Fruit fly (Drosophila melanogaster) whole organism, wandering third instar larva: Measurements from ENCODE around the gene CG6693.
A peak's percentile ranks its signal among the peaks of the same experiment; 100 is the strongest.

Experiments used
- Abd-B ChIP-seq: fragments of >200 bp; optimal IDR thresholded peaks from 2 replicates; lab custom pipeline; 2017; ENCODE audit warnings: missing biosample characterization, missing genetic modification characterization
- CG32264 ChIP-seq: fragments of 200-800 bp; sonication (Bioruptor generic); optimal IDR thresholded peaks from 2 replicates; lab custom pipeline; 2016; ENCODE audit warnings: missing biosample characterization, missing genetic modification characterization
- CG9705 ChIP-seq: fragments of 200-800 bp; sonication (Bioruptor generic); optimal IDR thresholded peaks from 2 replicates; lab custom pipeline; 2018; ENCODE audit warnings: missing biosample characterization, mild to moderate bottlenecking, missing genetic modification characterization
- HLH106 ChIP-seq: fragments of 200-800 bp; optimal IDR thresholded peaks from 3 replicates; lab custom pipeline; 2019; ENCODE audit warnings: missing biosample characterization, mild to moderate bottlenecking, missing genetic modification characterization, moderate library complexity
- Hnf4 ChIP-seq: fragments of 200-800 bp; sonication (Bioruptor generic); optimal IDR thresholded peaks from 2 replicates; lab custom pipeline; 2016; ENCODE audit warnings: missing biosample characterization, mild to moderate bottlenecking, missing genetic modification characterization
- Hr83 ChIP-seq: fragments of 200-300 bp; sonication (Bioruptor generic); optimal IDR thresholded peaks from 2 replicates; lab custom pipeline; 2016; ENCODE audit warnings: missing biosample characterization, mild to moderate bottlenecking, missing genetic modification characterization, moderate library complexity; ENCODE audit not compliant: poor library complexity, severe bottlenecking
- Jra ChIP-seq: sonication (Bioruptor generic); optimal IDR thresholded peaks from 2 replicates; lab custom pipeline; 2016; ENCODE audit warnings: missing biosample characterization, missing genetic modification characterization
- Mio ChIP-seq: sonication (Bioruptor generic); optimal IDR thresholded peaks from 2 replicates; lab custom pipeline; 2016; ENCODE audit warnings: missing biosample characterization, missing genetic modification characterization
- Myc ChIP-seq: fragments of >200 bp; optimal IDR thresholded peaks from 2 replicates; lab custom pipeline; 2017
- OdsH ChIP-seq: fragments of 200-800 bp; sonication (Bioruptor generic); optimal IDR thresholded peaks from 2 replicates; lab custom pipeline; 2016; ENCODE audit warnings: missing biosample characterization, mild to moderate bottlenecking, missing genetic modification characterization
- Rel ChIP-seq, 2 experiments: fragments of 200-800 bp; sonication (Bioruptor generic) in 1 of 2; optimal IDR thresholded peaks; 2 replicates in 1 of 2; 3 replicates in 1 of 2; lab custom pipeline; 2016 to 2019; ENCODE audit warnings: mild to moderate bottlenecking in 2 of 2, missing biosample characterization in 2 of 2, missing genetic modification characterization in 2 of 2, moderate library complexity in 1 of 2
- Sp1 ChIP-seq: fragments of 200-800 bp; sonication (Bioruptor generic); optimal IDR thresholded peaks from 3 replicates; lab custom pipeline; 2019; ENCODE audit warnings: missing biosample characterization, mild to moderate bottlenecking, missing genetic modification characterization, moderate library complexity
- br ChIP-seq: fragments of 200-800 bp; sonication (Bioruptor generic); optimal IDR thresholded peaks from 2 replicates; lab custom pipeline; 2016; ENCODE audit warnings: missing biosample characterization, missing genetic modification characterization
- dsf ChIP-seq: sonication (Bioruptor generic); optimal IDR thresholded peaks from 2 replicates; lab custom pipeline; 2016; ENCODE audit warnings: missing biosample characterization, missing genetic modification characterization, borderline replicate concordance
- ey ChIP-seq: fragments of 200-800 bp; sonication (Bioruptor generic); optimal IDR thresholded peaks from 2 replicates; lab custom pipeline; 2016; ENCODE audit warnings: missing biosample characterization, missing genetic modification characterization
- foxo ChIP-seq, 2 experiments: fragments of 200-800 bp; sonication (Bioruptor generic); optimal IDR thresholded peaks; 2 replicates in 1 of 2; 3 replicates in 1 of 2; lab custom pipeline; 2016 to 2017; ENCODE audit warnings: missing biosample characterization in 2 of 2, missing genetic modification characterization in 2 of 2
- fru ChIP-seq: fragments of 200-800 bp; sonication (Bioruptor generic); optimal IDR thresholded peaks from 3 replicates; lab custom pipeline; 2016; ENCODE audit warnings: missing biosample characterization, mild to moderate bottlenecking, missing genetic modification characterization
- h ChIP-seq: fragments of 200-800 bp; sonication (Bioruptor generic); optimal IDR thresholded peaks from 3 replicates; lab custom pipeline; 2016; ENCODE audit warnings: missing biosample characterization, mild to moderate bottlenecking, missing genetic modification characterization
- pan ChIP-seq: fragments of >200 bp; optimal IDR thresholded peaks from 2 replicates; lab custom pipeline; 2017
- psq ChIP-seq: fragments of 200-800 bp; sonication (Bioruptor generic); optimal IDR thresholded peaks from 3 replicates; lab custom pipeline; 2017; ENCODE audit warnings: missing biosample characterization, mild to moderate bottlenecking, missing genetic modification characterization, moderate library complexity
- rgr ChIP-seq: fragments of 200-800 bp; sonication (Bioruptor generic); optimal IDR thresholded peaks from 3 replicates; lab custom pipeline; 2016; ENCODE audit warnings: missing biosample characterization, mild to moderate bottlenecking, missing genetic modification characterization
- sv ChIP-seq: fragments of 200-800 bp; sonication (Bioruptor generic); optimal IDR thresholded peaks from 3 replicates; lab custom pipeline; 2016; ENCODE audit warnings: missing biosample characterization, missing genetic modification characterization
- tai ChIP-seq: sonication (Bioruptor generic); optimal IDR thresholded peaks from 2 replicates; lab custom pipeline; 2016; ENCODE audit warnings: missing biosample characterization, missing genetic modification characterization
- woc ChIP-seq: sonication (Bioruptor generic); optimal IDR thresholded peaks from 2 replicates; lab custom pipeline; 2016; ENCODE audit warnings: missing biosample characterization, mild to moderate bottlenecking, missing genetic modification characterization

Gene CG6693

DNA sequence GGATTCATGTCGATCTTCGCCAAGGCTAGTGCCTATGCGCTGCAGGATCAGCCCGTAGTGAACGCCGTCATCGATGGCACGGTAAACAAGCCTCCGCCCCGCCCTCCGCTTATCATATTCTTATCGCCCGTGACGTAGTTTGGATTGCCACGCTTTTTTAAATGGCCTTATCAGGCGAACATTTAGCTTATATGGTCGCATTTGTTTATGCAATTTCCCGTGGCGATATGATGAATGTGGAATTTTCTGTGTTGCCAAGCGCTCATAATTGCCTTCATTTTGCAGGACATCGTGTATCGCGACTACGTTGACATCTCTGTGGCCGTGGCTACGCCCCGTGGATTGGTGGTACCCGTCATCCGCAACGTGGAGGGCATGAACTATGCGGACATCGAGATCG is 24.4 kb upstream of the CG6693 start:
- TF ChIP-seq HLH106 (tag; lab: Kevin White, UChicago): no peak

DNA sequence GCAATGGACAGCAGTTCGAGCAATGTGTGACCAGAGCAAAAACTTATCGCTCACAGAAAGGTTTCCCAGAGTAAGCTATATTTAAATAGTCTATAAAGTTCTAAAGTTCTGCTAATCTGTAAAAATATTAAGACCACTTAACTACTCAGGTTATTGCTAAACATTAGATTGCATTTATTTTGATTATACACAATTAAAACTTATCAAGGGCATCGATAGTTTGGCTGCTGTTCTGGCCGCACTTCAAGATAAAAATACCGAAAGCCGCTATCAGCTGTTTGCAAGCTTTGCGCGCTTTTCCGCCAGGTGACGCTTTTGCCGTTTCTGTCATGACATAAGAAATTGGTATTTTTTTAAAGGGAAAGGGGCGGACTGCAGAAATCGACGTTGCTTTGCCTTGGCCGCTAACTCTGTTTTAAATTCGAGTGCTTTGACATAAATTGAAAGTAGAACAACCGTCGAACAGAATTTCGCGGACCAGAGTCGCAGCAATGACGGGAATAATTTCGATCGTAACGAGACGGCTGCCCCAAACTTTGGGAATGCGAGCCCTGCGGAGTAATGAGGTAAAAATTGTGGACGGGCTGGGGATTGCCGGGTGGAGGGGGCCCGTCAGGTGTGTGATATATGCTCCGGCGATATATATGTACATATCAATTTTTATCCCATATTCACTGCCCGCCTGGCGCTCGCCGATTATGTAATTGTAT is 22.7 kb upstream of the CG6693 start, which contains the start of the genes CG17734 and CG5214:
TSS of gene CG17734 (minus strand) at position 49 of the 710 bp plus-strand sequence.
TSS of gene CG5214 (plus strand) at position 352 of the 710 bp plus-strand sequence.
- no peak for TF ChIP-seq CG9705
- TF ChIP-seq br (GFP tag; lab: Kevin White, UChicago): no peak
- peak; percentile 24 for TF ChIP-seq dsf (GFP tag; lab: Kevin White, UChicago)
- TF ChIP-seq Jra (GFP tag; lab: Kevin White, UChicago): peak; percentile 40
- TF ChIP-seq h: peak; percentile 46
- peak; percentile 26 for TF ChIP-seq sv (GFP tag; lab: Kevin White, UChicago)
- TF ChIP-seq Sp1: peak; percentile 32
- TF ChIP-seq foxo (GFP tag; optimal IDR thresholded peaks at IDR 0.05; lab: Kevin White, UChicago): no peak
- peak; percentile 37 for TF ChIP-seq rgr (GFP tag; lab: Kevin White, UChicago)
- TF ChIP-seq ey (GFP tag; lab: Kevin White, UChicago): no peak
- TF ChIP-seq Myc: peak; percentile 73
- peak; percentile 28 for TF ChIP-seq CG32264 (GFP tag; lab: Kevin White, UChicago)
- TF ChIP-seq fru: peak; percentile 49
- no peak for TF ChIP-seq pan (lab: Kevin White, UChicago)
- TF ChIP-seq Hr83 (GFP tag; lab: Kevin White, UChicago): peak; percentile 65
- no peak for TF ChIP-seq tai (GFP tag; lab: Kevin White, UChicago)

DNA sequence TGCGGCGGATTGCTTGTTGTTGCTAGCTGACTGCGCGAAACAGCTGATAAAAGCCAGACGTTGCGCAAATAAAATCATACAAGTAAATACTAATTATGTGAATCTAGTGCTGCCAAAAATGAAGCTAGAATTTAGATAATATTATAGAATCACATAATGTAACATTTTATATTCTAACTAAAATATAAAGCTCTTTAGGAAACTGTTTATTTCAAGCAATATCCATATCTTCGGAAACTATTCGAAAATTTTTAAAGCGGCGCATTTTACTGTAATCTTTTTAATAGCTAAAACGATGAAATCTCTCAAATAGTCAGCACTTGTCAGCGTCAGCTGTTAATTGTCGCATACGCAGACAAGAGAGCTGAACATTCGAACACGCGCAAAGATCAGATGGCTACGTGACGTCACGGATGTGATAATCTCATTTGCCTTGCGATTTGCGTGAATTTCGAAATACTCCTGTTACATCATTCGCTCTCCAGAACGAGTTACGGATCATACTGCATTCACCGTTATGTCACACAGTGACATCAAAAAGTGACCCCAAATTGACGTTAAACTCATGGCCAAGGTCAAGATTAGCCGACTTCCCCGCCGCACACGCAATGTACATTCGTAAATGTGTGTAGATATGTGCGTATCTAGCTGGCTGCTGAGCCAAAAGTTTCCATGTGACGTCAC is 21.8 kb upstream of the CG6693 start:
- TF ChIP-seq Hnf4 (GFP tag; lab: Kevin White, UChicago) (no peak), foxo (GFP tag; optimal IDR thresholded peaks at IDR 0.05; lab: Kevin White, UChicago) (peak in 1 of 2 experiments; percentile 56), fru (no peak), rgr (GFP tag; lab: Kevin White, UChicago) (peak; percentile 22), OdsH (GFP tag; lab: Kevin White, UChicago) (peak; percentile 38), Myc (peak; percentile 83), HLH106 (tag; lab: Kevin White, UChicago) (peak; percentile 37), Mio (GFP tag; lab: Kevin White, UChicago) (no peak)

DNA sequence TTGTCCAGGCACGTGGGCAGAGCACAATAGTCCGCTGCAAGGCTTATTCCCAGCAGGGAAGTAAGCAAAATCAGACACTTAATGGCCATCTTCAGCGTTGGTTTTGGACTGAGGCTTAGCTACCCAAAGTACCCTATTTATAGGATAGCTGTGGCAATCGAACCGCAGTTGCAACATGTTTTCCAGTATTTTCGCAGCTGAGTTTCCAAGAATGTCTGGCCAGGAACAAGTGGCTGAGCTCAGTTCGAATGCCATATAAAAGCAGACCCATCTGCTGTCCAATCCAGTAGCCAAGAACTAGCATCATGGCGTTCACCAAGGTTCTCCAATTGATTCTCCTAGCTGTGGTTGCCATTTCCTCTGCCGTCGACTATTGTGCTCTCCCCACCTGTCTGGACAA is 19.5 kb upstream of the CG6693 start, which contains the start of the genes scpr-B and scpr-A:
TSS of gene scpr-B (minus strand) at position 101 of the 400 bp plus-strand sequence.
TSS of gene scpr-A (plus strand) at position 293 of the 400 bp plus-strand sequence.
- TF ChIP-seq Abd-B (GFP tag; lab: Kevin White, UChicago) (no peak), OdsH (GFP tag; lab: Kevin White, UChicago) (no peak), Rel (GFP tag; optimal IDR thresholded peaks at IDR 0.05; lab: Kevin White, UChicago) (no peak), Rel (tag; optimal IDR thresholded peaks at IDR 0.05; lab: Kevin White, UChicago) (no peak), CG9705 (no peak), dsf (GFP tag; lab: Kevin White, UChicago) (no peak), woc (GFP tag; lab: Kevin White, UChicago) (no peak), psq (GFP tag; lab: Kevin White, UChicago) (no peak), h (no peak), fru (no peak), br (GFP tag; lab: Kevin White, UChicago) (no peak)
- TF ChIP-seq, all 38 proteins: peak for 0

DNA sequence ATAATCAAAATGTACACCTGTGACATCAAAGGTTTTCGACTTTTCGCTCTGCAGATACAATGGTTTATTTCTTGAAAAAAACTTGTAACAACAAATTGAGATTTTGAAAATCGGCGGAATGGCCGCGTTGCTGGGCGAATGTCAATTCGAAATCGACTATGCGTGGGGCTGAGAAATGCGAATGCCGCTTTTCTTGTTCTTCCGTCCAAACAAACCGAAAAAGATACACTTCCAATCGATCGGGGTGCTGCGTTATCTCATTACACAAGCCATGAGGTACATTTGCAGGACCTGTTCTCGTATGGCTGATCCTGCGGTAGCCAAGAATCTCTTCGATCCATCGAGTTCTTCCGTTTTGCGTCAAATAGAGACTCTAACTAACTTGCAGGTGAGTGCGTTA is 16.2 kb upstream of the CG6693 start, which contains the start of gene CG31388:
TSS of gene CG31388 (plus strand) at position 218 of the 400 bp plus-strand sequence.
- TF ChIP-seq Myc: peak; percentile 35
- no peak for TF ChIP-seq woc (GFP tag; lab: Kevin White, UChicago)

DNA sequence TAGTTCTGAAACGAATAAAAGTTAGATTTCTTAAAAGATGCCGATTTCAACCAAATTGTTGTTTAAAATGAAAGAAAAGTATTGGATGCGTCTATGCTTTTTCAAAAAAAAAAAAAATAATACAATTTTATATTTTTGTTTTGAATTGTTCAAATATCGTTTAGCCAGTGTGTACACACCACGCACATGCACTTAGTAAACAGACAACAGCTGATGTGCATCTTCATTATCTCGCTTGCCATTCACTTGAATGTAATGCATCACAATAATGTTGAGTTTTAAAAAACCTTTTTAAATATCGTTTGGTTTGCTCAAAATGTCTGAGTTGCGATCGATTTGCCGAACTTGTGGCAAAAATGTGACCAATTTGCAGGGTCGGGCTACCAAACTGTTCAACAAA is 14.6 kb upstream of the CG6693 start, which contains the start of gene CG31441:
TSS of gene CG31441 (plus strand) at position 246 of the 400 bp plus-strand sequence.
- peak; percentile 31 for TF ChIP-seq Hr83 (GFP tag; lab: Kevin White, UChicago)
- TF ChIP-seq psq (GFP tag; lab: Kevin White, UChicago): no peak
- TF ChIP-seq, all 38 proteins: peak for 1
